Worm (Caenorhabditis elegans): ENCODE results near the gene cutl-21.

- no peak for TF ChIP-seq R02D3.7 (tag; optimal IDR thresholded peaks at IDR 0.05)
- no peak for TF ChIP-seq egl-27 (tag; optimal IDR thresholded peaks at IDR 0.05)
- no peak for TF ChIP-seq nhr-76 (tag; optimal IDR thresholded peaks at IDR 0.05)
- TF ChIP-seq elt-3 (tag; optimal IDR thresholded peaks at IDR 0.05): no peak
- TF ChIP-seq tbx-2 (tag; optimal IDR thresholded peaks at IDR 0.05): no peak
- no peak for TF ChIP-seq ceh-9 (tag; optimal IDR thresholded peaks at IDR 0.05)
- TF ChIP-seq nhr-77 (tag; optimal IDR thresholded peaks at IDR 0.05): no peak
Measured at ce11 chrX:986463-986862, 17.7 kb upstream of the cutl-21 start.
